Fruit fly (Drosophila melanogaster) whole organism, embryonic: ENCODE measurements around the gene tai.

Experiments
- Aef1 ChIP-seq: fragments of 200-800 bp; sonication (Bioruptor generic); IDR thresholded peaks from 3 replicates; pipeline ENCODE4 v1.3.6; 2022; ENCODE audit warnings: missing biosample characterization, missing genetic modification characterization
- BEAF-32 ChIP-seq: fragments of 200-800 bp; sonication (Bioruptor generic); optimal IDR thresholded peaks from 3 replicates; lab custom pipeline; 2017; ENCODE audit warnings: missing biosample characterization, missing genetic modification characterization, mild to moderate bottlenecking, moderate library complexity, missing genetic modification reagents
- Blimp-1 ChIP-seq: fragments of 200-800 bp; sonication (Bioruptor generic); optimal IDR thresholded peaks from 3 replicates; lab custom pipeline; 2018; ENCODE audit warnings: missing biosample characterization, missing genetic modification characterization, mild to moderate bottlenecking, moderate library complexity, missing genetic modification reagents
- CG10267 ChIP-seq: fragments of 200-800 bp; sonication (Bioruptor generic); optimal IDR thresholded peaks from 2 replicates; lab custom pipeline; 2018; ENCODE audit warnings: missing biosample characterization, mild to moderate bottlenecking, missing genetic modification characterization, moderate library complexity
- CG10431 ChIP-seq: fragments of 200-800 bp; sonication (Bioruptor generic); optimal IDR thresholded peaks from 3 replicates; lab custom pipeline; 2018; ENCODE audit warnings: missing biosample characterization, mild to moderate bottlenecking, missing genetic modification characterization
- CG10654 ChIP-seq: fragments of 200-800 bp; sonication (Bioruptor generic); optimal IDR thresholded peaks from 2 replicates; lab custom pipeline; 2016; ENCODE audit warnings: missing biosample characterization, missing genetic modification characterization
- CG10959 ChIP-seq: fragments of 200-800 bp; sonication (Bioruptor generic); IDR thresholded peaks from 2 replicates; pipeline ENCODE4 v1.3.6; 2022; ENCODE audit warnings: missing biosample characterization, missing genetic modification characterization
- CG12155 ChIP-seq: fragments of 200-800 bp; sonication (Bioruptor generic); optimal IDR thresholded peaks from 3 replicates; lab custom pipeline; 2016; ENCODE audit warnings: missing biosample characterization, missing genetic modification characterization
- CG12391 ChIP-seq: fragments of 200-800 bp; sonication (Bioruptor generic); optimal IDR thresholded peaks from 3 replicates; lab custom pipeline; 2018; ENCODE audit warnings: missing biosample characterization, mild to moderate bottlenecking, missing genetic modification characterization, moderate library complexity
- CG12659 ChIP-seq: fragments of 200-800 bp; sonication (Bioruptor generic); optimal IDR thresholded peaks from 3 replicates; lab custom pipeline; 2017; ENCODE audit warnings: mild to moderate bottlenecking, missing biosample characterization, missing genetic modification reagents, missing genetic modification characterization
- CG13894 ChIP-seq: fragments of 200-800 bp; sonication (Bioruptor generic); optimal IDR thresholded peaks from 3 replicates; lab custom pipeline; 2018; ENCODE audit warnings: missing biosample characterization, mild to moderate bottlenecking, missing genetic modification characterization, moderate library complexity
- CG2120 ChIP-seq: fragments of 200-800 bp; sonication (Bioruptor generic); optimal IDR thresholded peaks from 3 replicates; lab custom pipeline; 2016; ENCODE audit warnings: missing biosample characterization, missing genetic modification characterization
- CG2678 ChIP-seq: fragments of 200-800 bp; sonication (Bioruptor generic); optimal IDR thresholded peaks from 3 replicates; lab custom pipeline; 2019; ENCODE audit warnings: missing biosample characterization, mild to moderate bottlenecking, missing genetic modification characterization, moderate library complexity
- CG30403 ChIP-seq: fragments of 200-800 bp; sonication (Bioruptor generic); optimal IDR thresholded peaks from 3 replicates; lab custom pipeline; 2016; ENCODE audit warnings: missing biosample characterization, missing genetic modification characterization
- CG31365 ChIP-seq: fragments of 200-800 bp; sonication (Bioruptor generic); optimal IDR thresholded peaks from 2 replicates; lab custom pipeline; 2018; ENCODE audit warnings: missing biosample characterization, mild to moderate bottlenecking, missing genetic modification characterization
- CG32767 ChIP-seq: fragments of 200-800 bp; sonication (Bioruptor generic); IDR thresholded peaks from 2 replicates; pipeline ENCODE4 v1.3.6; 2022; ENCODE audit warnings: missing biosample characterization, missing genetic modification characterization
- CG3726 ChIP-seq: fragments of 200-800 bp; sonication (Bioruptor generic); IDR thresholded peaks from 3 replicates; pipeline ENCODE4, ENCODE4 v1.3.6; 2022; ENCODE audit warnings: missing biosample characterization, missing genetic modification characterization
- CG4404 ChIP-seq: fragments of 200-800 bp; sonication (Bioruptor generic); IDR thresholded peaks from 2 replicates; pipeline ENCODE4 v1.3.6; 2022; ENCODE audit warnings: missing biosample characterization, missing genetic modification characterization
- CG6689 ChIP-seq: fragments of 200-800 bp; sonication (Bioruptor generic); IDR thresholded peaks from 2 replicates; pipeline ENCODE4 v1.3.6; 2022; ENCODE audit warnings: missing biosample characterization, missing genetic modification characterization
- CG8281 ChIP-seq: fragments of 200-800 bp; sonication (Bioruptor generic); optimal IDR thresholded peaks from 2 replicates; lab custom pipeline; 2018; ENCODE audit warnings: missing biosample characterization, mild to moderate bottlenecking, missing genetic modification characterization, moderate library complexity
- CG8924 ChIP-seq: fragments of 200-800 bp; optimal IDR thresholded peaks from 3 replicates; lab custom pipeline; 2019; ENCODE audit warnings: missing biosample characterization, mild to moderate bottlenecking, missing genetic modification characterization, moderate library complexity
- CG8944 ChIP-seq: fragments of 200-800 bp; sonication (Bioruptor generic); optimal IDR thresholded peaks from 3 replicates; lab custom pipeline; 2016; ENCODE audit warnings: missing biosample characterization, missing genetic modification characterization
- Deaf1 ChIP-seq: fragments of 200-800 bp; optimal IDR thresholded peaks from 3 replicates; lab custom pipeline; 2019; ENCODE audit warnings: missing biosample characterization, mild to moderate bottlenecking, missing genetic modification characterization, moderate library complexity
- Dip3 ChIP-seq: fragments of 200-800 bp; sonication (Bioruptor generic); optimal IDR thresholded peaks from 3 replicates; lab custom pipeline; 2016; ENCODE audit warnings: missing biosample characterization, missing genetic modification characterization
- Dref ChIP-seq: fragments of 200-800 bp; sonication (Bioruptor generic); IDR thresholded peaks from 2 replicates; pipeline ENCODE4 v1.3.6; 2022; ENCODE audit warnings: missing biosample characterization, missing genetic modification characterization
- Fer3 ChIP-seq: fragments of 200-800 bp; sonication (Bioruptor generic); optimal IDR thresholded peaks from 2 replicates; lab custom pipeline; 2018; ENCODE audit warnings: missing biosample characterization, mild to moderate bottlenecking, missing genetic modification characterization, moderate library complexity
- Hey ChIP-seq: fragments of 200-800 bp; sonication (Bioruptor generic); optimal IDR thresholded peaks from 3 replicates; lab custom pipeline; 2018; ENCODE audit warnings: missing biosample characterization, mild to moderate bottlenecking, missing genetic modification characterization
- HmgZ ChIP-seq: fragments of 200-800 bp; sonication (Bioruptor generic); optimal IDR thresholded peaks from 2 replicates; lab custom pipeline; 2018; ENCODE audit warnings: missing biosample characterization, mild to moderate bottlenecking, missing genetic modification characterization
- Hr39 ChIP-seq: fragments of >200 bp; optimal IDR thresholded peaks from 2 replicates; lab custom pipeline; 2017
- Hsf ChIP-seq: fragments of 200-800 bp; sonication (Bioruptor generic); optimal IDR thresholded peaks from 3 replicates; lab custom pipeline; 2016; ENCODE audit warnings: missing biosample characterization, missing genetic modification characterization
- Kr ChIP-seq: fragments of 200-800 bp; sonication (Bioruptor generic); optimal IDR thresholded peaks from 2 replicates; lab custom pipeline; 2017; ENCODE audit warnings: missing biosample characterization, mild to moderate bottlenecking, missing genetic modification characterization
- MESR4 ChIP-seq: fragments of 200-800 bp; sonication (Bioruptor generic); optimal IDR thresholded peaks from 2 replicates; lab custom pipeline; 2018; ENCODE audit warnings: missing biosample characterization, mild to moderate bottlenecking, missing genetic modification characterization, moderate library complexity
- Nf-YA ChIP-seq: fragments of 200-800 bp; sonication (Bioruptor generic); IDR thresholded peaks from 2 replicates; pipeline ENCODE4 v1.3.6; 2022; ENCODE audit warnings: missing biosample characterization, missing genetic modification characterization
- NfI ChIP-seq: fragments of 200-800 bp; sonication (Bioruptor generic); optimal IDR thresholded peaks from 3 replicates; lab custom pipeline; 2018; ENCODE audit warnings: missing biosample characterization, mild to moderate bottlenecking, missing genetic modification characterization, moderate library complexity
- Pdp1 ChIP-seq, 2 experiments: fragments of 200-800 bp; sonication (Bioruptor generic); optimal IDR thresholded peaks; 3 replicates each; lab custom pipeline; 2016; ENCODE audit warnings: missing biosample characterization in 2 of 2, missing genetic modification characterization in 2 of 2, mild to moderate bottlenecking in 1 of 2, moderate library complexity in 1 of 2
- Tbp ChIP-seq: fragments of >200 bp; optimal IDR thresholded peaks from 2 replicates; lab custom pipeline; 2018; ENCODE audit warnings: missing biosample characterization, missing genetic modification characterization
- az2 ChIP-seq: fragments of 200-800 bp; sonication (Bioruptor generic); optimal IDR thresholded peaks from 3 replicates; lab custom pipeline; 2016; ENCODE audit warnings: missing biosample characterization, missing genetic modification characterization
- br ChIP-seq: fragments of >200 bp; optimal IDR thresholded peaks from 2 replicates; lab custom pipeline; 2017
- cad ChIP-seq: fragments of >200 bp; optimal IDR thresholded peaks from 2 replicates; lab custom pipeline; 2017; ENCODE audit warnings: missing biosample characterization, missing genetic modification characterization
- dm ChIP-seq: fragments of 200-800 bp; sonication (Bioruptor generic); optimal IDR thresholded peaks from 3 replicates; lab custom pipeline; 2016; ENCODE audit warnings: missing biosample characterization, missing genetic modification characterization
- dpn ChIP-seq, 2 experiments: fragments of 200-800 bp; sonication (Bioruptor generic); optimal IDR thresholded peaks; 3 replicates each; lab custom pipeline; 2016; ENCODE audit warnings: missing biosample characterization in 2 of 2, missing genetic modification characterization in 2 of 2
- en ChIP-seq: fragments of 200-800 bp; sonication (Bioruptor generic); optimal IDR thresholded peaks from 2 replicates; lab custom pipeline; 2016; ENCODE audit warnings: missing biosample characterization, missing genetic modification characterization
- esg ChIP-seq: fragments of 200-800 bp; sonication (Bioruptor generic); conservative IDR thresholded peaks from 2 replicates; pipeline ENCODE4 v1.3.6; 2022; ENCODE audit warnings: missing biosample characterization, missing genetic modification characterization
- fru ChIP-seq: fragments of >200 bp; optimal IDR thresholded peaks from 2 replicates; lab custom pipeline; 2017
- hkb ChIP-seq, 2 experiments: fragments of 200-800 bp in 1 of 2; fragments of >200 bp in 1 of 2; sonication (Bioruptor generic) in 1 of 2; IDR thresholded peaks in 1 of 2; optimal IDR thresholded peaks in 1 of 2; 2 replicates each; pipeline versions ENCODE4 v1.3.6 to Lab custom; 2017 to 2022; ENCODE audit warnings: missing biosample characterization in 1 of 2, missing genetic modification characterization in 1 of 2
- mirr ChIP-seq: fragments of 200-800 bp; sonication (Bioruptor generic); optimal IDR thresholded peaks from 3 replicates; lab custom pipeline; 2018; ENCODE audit warnings: missing biosample characterization, mild to moderate bottlenecking, missing genetic modification characterization
- nerfin-2 ChIP-seq: fragments of 200-800 bp; sonication (Bioruptor generic); IDR thresholded peaks from 2 replicates; pipeline ENCODE4 v1.3.6; 2022; ENCODE audit warnings: missing biosample characterization, missing genetic modification characterization; ENCODE audit not compliant: partially characterized antibody
- nom ChIP-seq: fragments of 200-800 bp; sonication (Bioruptor generic); optimal IDR thresholded peaks from 2 replicates; lab custom pipeline; 2017; ENCODE audit warnings: missing biosample characterization, missing genetic modification characterization, mild to moderate bottlenecking, moderate library complexity, missing genetic modification reagents
- pnt ChIP-seq: fragments of 200-800 bp; sonication (Bioruptor generic); optimal IDR thresholded peaks from 3 replicates; lab custom pipeline; 2016; ENCODE audit warnings: missing biosample characterization, missing genetic modification characterization
- pros ChIP-seq: fragments of 200-800 bp; sonication (Bioruptor generic); optimal IDR thresholded peaks from 3 replicates; lab custom pipeline; 2019; ENCODE audit warnings: missing biosample characterization, mild to moderate bottlenecking, missing genetic modification characterization, moderate library complexity
- toy ChIP-seq: fragments of 200-800 bp; sonication (Bioruptor generic); IDR thresholded peaks from 2 replicates; pipeline ENCODE4 v1.3.6; 2022; ENCODE audit warnings: missing biosample characterization, missing genetic modification characterization
- ttk ChIP-seq: fragments of 200-800 bp; sonication (Bioruptor generic); IDR thresholded peaks from 2 replicates; pipeline ENCODE4 v2.1.2; 2022; ENCODE audit warnings: missing biosample characterization, missing genetic modification characterization

The tai gene

dm6 chr2L:9158341-9158740, 8.2 kb upstream of the tai start (continued):
- no peak for TF ChIP-seq CG8281 (tag; lab: Kevin White, UChicago)
- no peak for TF ChIP-seq fru (lab: Kevin White, UChicago)
- TF ChIP-seq CG30403 (GFP tag; lab: Kevin White, UChicago): no peak
- TF ChIP-seq dpn (GFP tag; optimal IDR thresholded peaks at IDR 0.05; lab: Kevin White, UChicago): no peak
- TF ChIP-seq cad (GFP tag; lab: Kevin White, UChicago): no peak
- TF ChIP-seq Dip3 (GFP tag; lab: Kevin White, UChicago): no peak
- no peak for TF ChIP-seq pnt (GFP tag; lab: Kevin White, UChicago)
- no peak for TF ChIP-seq nom
- TF ChIP-seq CG13894 (tag; lab: Kevin White, UChicago): peak; percentile 53
- TF ChIP-seq ttk (GFP tag; lab: Robert Waterston, UW): no peak
- TF ChIP-seq az2 (GFP tag; lab: Kevin White, UChicago): no peak
- no peak for TF ChIP-seq Hsf
- no peak for TF ChIP-seq Aef1
- TF ChIP-seq Hr39 (lab: Kevin White, UChicago): no peak
- no peak for TF ChIP-seq CG10267 (tag; lab: Kevin White, UChicago)
- no peak for TF ChIP-seq pros (GFP tag; lab: Kevin White, UChicago)
- no peak for TF ChIP-seq en (GFP tag; lab: Kevin White, UChicago)
- TF ChIP-seq Blimp-1: no peak
- TF ChIP-seq Deaf1 (tag; lab: Kevin White, UChicago): no peak
- TF ChIP-seq CG10959: no peak
- TF ChIP-seq CG12391 (tag; lab: Kevin White, UChicago): no peak
- no peak for TF ChIP-seq BEAF-32 (GFP tag; lab: Kevin White, UChicago)
- TF ChIP-seq CG10431: no peak
- no peak for TF ChIP-seq CG8944 (GFP tag; lab: Kevin White, UChicago)
- TF ChIP-seq CG8924: peak; percentile 8
- TF ChIP-seq CG12659 (GFP tag; lab: Kevin White, UChicago): no peak
- no peak for TF ChIP-seq Hey
- no peak for TF ChIP-seq Fer3
- peak; percentile 18 for TF ChIP-seq HmgZ
- TF ChIP-seq CG31365 (tag; lab: Kevin White, UChicago): no peak
- TF ChIP-seq CG32767 (GFP tag; lab: Robert Waterston, UW): no peak
- TF ChIP-seq mirr: peak; percentile 22
- no peak for TF ChIP-seq CG6689 (GFP tag; lab: Robert Waterston, UW)
- no peak for TF ChIP-seq Dref (GFP tag; lab: Robert Waterston, UW)
- TF ChIP-seq Pdp1 (GFP tag; optimal IDR thresholded peaks at IDR 0.05; lab: Kevin White, UChicago): peak in 1 of 2 experiments; percentile 74
- no peak for TF ChIP-seq esg (GFP tag; lab: Robert Waterston, UW)
- TF ChIP-seq CG3726: no peak
- no peak for TF ChIP-seq CG12155 (GFP tag; lab: Kevin White, UChicago)
- TF ChIP-seq br: no peak
- TF ChIP-seq Tbp (GFP tag; lab: Kevin White, UChicago): no peak
- TF ChIP-seq Nf-YA (GFP tag; lab: Robert Waterston, UW): no peak
- no peak for TF ChIP-seq toy (GFP tag; lab: Robert Waterston, UW)
- TF ChIP-seq CG2120: no peak
- no peak for TF ChIP-seq CG2678 (tag; lab: Kevin White, UChicago)
- no peak for TF ChIP-seq dm (GFP tag; lab: Kevin White, UChicago)
- no peak for TF ChIP-seq MESR4 (GFP tag; lab: Kevin White, UChicago)
- TF ChIP-seq hkb (optimal IDR thresholded peaks at IDR 0.05; lab: Kevin White, UChicago): no peak
- peak; percentile 12; the same call in 1 of the 2 replicates for TF ChIP-seq hkb (GFP tag; IDR thresholded peaks at IDR 0.05; lab: Robert Waterston, UW)
- no peak for TF ChIP-seq Kr (GFP tag; lab: Kevin White, UChicago)
- no peak for TF ChIP-seq CG10654 (GFP tag; lab: Kevin White, UChicago)
- TF ChIP-seq nerfin-2: no peak
- no peak for TF ChIP-seq CG4404 (GFP tag; lab: Robert Waterston, UW)
- TF ChIP-seq NfI (GFP tag; lab: Kevin White, UChicago): peak; percentile 23
